Fruit fly (Drosophila melanogaster) ovary, adult (tissue): ENCODE data around the gene CG42246.

ENCODE experiments used
- CG17801 ChIP-seq: fragments of 200-800 bp; optimal IDR thresholded peaks from 2 replicates; lab custom pipeline; 2019; ENCODE audit warnings: missing biosample characterization, mild to moderate bottlenecking, missing genetic modification characterization, moderate library complexity; ENCODE audit not compliant: partially characterized antibody

The CG42246 gene

dm6 chrX:7411806-7412205 is at the start of gene CG42246:
CG42246 (minus strand) TSS chrX:7411906.
- no peak for TF ChIP-seq CG17801 (GFP tag; lab: Kevin White, UChicago)

- no peak for TF ChIP-seq CG17801 (GFP tag; lab: Kevin White, UChicago)
These were observed 41.5 kb upstream of the CG42246 start, which contains the start of gene CG43198 for dm6 chrX:7453236-7453635. CG43198 (minus strand) TSS chrX:7453336.

dm6 chrX:7451909-7452308 is 40.2 kb upstream of the CG42246 start, which contains the start of gene CG11368:
CG11368 (plus strand) TSS chrX:7452209.
- TF ChIP-seq CG17801 (GFP tag; lab: Kevin White, UChicago): no peak

dm6 chrX:7445023-7445422 is 33.3 kb upstream of the CG42246 start:
- TF ChIP-seq CG17801 (GFP tag; lab: Kevin White, UChicago): no peak

DNA sequence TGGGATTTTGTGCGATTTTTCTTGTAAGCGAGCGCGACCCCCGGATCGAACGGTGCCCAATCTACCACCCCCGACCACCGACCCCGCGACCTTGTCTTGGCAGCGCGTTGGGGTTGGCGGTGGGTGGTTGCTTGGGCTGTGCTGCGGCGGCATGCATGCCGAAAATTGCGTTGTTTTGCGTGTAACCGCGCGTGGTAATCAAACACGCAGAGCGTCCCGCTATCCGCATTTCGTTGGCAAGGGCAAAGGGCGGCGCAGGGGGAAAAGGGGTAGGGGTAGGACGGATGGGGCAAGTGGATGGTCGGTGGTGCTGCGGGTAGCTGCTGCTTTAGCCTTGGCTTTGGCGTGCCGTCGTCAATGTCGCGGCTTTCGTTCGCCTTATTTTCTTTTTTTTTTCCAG is 20.7 kb upstream of the CG42246 start:
- TF ChIP-seq CG17801 (GFP tag; lab: Kevin White, UChicago): no peak

DNA sequence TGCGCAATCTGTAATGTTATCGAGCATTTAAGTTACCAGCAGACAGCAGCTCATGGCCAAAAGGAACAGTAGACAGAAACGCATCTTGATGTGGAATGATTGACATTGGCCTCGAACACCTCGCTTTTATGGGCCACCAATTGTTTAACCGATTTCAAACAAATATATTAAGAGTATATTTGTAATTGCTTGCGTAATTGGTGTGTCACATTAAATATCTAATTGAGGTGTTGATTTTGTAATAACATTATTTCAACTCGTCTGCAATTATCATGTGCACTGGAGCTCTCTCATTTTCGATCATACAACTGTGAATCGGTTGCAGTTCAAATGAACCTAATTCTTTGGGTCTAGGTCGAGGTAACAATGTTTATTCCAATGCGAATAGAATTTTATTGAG is 13.9 kb upstream of the CG42246 start, which contains the start of gene CG32726:
Gene CG32726 (minus strand): TSS at position 101 of the 400 bp plus-strand sequence.
- no peak for TF ChIP-seq CG17801 (GFP tag; lab: Kevin White, UChicago)

DNA sequence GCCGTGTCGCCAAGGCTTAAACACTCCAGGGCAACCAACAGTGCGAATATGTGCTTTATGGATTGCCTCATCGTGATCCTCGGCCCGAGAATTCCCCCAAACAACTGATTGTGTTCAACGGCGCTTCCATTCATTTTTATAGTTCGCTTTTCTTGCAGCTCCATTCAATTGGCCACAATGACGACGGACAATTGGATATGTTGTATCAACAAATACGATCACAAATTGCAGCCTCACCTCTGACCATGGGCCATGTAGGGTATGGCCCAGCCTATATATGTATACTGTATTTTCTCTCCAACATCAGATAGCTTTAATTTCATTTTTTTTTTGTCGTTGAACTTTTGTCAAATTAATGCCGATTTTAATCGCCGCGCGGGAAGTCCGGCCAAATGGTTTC is 13.0 kb upstream of the CG42246 start, which contains the start of gene CG15036:
Gene CG15036 (minus strand): TSS at position 101 of the 400 bp plus-strand sequence.
- no peak for TF ChIP-seq CG17801 (GFP tag; lab: Kevin White, UChicago)

DNA sequence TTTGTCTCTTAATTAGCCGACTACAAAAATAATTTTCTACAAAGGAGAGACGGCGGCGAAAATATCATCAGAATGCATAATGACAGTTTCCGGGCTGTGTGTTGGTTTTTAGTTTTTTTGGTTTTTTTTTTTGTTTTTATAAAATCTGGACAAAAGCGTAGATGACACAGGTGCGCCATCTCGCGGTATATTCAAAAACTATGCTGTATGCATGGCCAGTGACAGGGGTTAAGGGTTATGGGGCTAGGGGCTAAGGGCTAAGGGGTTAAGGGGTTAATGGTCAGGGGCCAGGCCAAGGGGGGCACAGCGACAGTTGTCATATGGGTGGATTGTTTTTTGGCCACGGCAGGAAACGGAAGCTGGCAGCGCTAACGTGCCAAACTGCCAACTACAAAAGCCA is 10.9 kb upstream of the CG42246 start:
- TF ChIP-seq CG17801 (GFP tag; lab: Kevin White, UChicago): no peak

dm6 chrX:7418294-7418693 is 6.6 kb upstream of the CG42246 start, which contains the start of gene rumpel:
rumpel (plus strand) TSS chrX:7418594.
- TF ChIP-seq CG17801 (GFP tag; lab: Kevin White, UChicago): no peak

DNA sequence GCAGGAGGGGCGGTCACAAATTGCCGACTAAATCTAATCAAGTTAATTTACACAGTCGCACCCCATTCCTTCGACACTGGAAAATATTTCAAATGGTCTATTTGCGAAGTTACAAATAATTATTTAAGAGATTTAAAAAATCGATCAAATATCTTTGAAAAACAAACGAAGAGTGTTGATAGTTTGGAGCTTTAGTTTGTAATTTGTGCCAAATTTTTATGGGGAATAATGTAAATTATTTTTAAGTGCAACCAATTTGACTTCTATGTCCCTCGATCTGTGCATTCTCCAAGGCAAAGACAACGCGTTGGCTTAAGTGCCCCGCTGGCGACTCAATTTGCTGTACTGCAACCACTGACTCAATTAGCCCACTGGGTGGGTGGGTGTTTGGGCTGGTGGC is 6.2 kb upstream of the CG42246 start:
- TF ChIP-seq CG17801 (GFP tag; lab: Kevin White, UChicago): no peak

- TF ChIP-seq CG17801 (GFP tag; lab: Kevin White, UChicago): no peak
These were observed 5.2 kb upstream of the CG42246 start, which contains the start of gene CG34337 for dm6 chrX:7416953-7417352. CG34337 (plus strand) TSS chrX:7417253.

dm6 chrX:7415027-7415426 is 3.3 kb upstream of the CG42246 start:
- no peak for TF ChIP-seq CG17801 (GFP tag; lab: Kevin White, UChicago)

DNA sequence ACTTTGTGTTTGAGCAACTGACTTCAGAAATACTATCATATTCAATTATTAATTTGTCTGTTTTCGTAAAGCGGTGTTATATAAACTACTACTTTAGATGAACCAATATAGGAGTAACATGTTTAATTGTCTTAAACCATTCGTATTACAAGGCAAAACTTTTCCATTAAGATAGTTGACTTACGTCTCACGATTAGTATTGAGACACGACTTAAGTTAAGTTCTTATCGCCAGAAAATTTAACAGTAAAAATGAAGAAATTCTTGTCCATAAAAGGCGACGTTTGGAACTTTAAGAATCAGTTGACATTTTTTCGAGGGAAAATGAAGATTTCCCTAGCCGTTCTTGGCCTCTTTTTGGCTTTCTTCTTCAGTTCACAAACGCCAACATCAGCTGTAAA is 1.9 kb upstream of the CG42246 start, which contains the start of gene CG42705:
Gene CG42705 (plus strand): TSS at position 301 of the 400 bp plus-strand sequence.
- no peak for TF ChIP-seq CG17801 (GFP tag; lab: Kevin White, UChicago)

DNA sequence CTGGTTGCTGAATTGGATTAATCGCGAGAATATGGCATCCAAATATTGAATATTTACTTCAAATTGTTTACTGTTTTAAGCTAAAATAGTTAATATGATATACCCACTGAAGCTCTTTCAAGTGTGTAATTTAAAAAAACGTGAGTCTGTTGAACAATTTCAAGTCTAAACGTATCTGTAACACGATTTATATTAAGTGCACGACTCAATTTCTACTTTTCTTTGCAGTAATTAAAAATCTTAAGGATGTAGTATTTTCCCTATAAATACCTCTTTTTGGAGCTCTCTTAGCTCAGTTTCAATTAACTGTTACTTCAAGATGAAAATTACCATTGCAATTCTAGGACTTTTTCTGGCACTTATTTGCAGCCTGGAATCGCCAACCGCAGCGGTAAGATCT is 662 bp upstream of the CG42246 start, which contains the start of gene CG42704:
Gene CG42704 (plus strand): TSS at position 301 of the 400 bp plus-strand sequence.
- no peak for TF ChIP-seq CG17801 (GFP tag; lab: Kevin White, UChicago)

DNA sequence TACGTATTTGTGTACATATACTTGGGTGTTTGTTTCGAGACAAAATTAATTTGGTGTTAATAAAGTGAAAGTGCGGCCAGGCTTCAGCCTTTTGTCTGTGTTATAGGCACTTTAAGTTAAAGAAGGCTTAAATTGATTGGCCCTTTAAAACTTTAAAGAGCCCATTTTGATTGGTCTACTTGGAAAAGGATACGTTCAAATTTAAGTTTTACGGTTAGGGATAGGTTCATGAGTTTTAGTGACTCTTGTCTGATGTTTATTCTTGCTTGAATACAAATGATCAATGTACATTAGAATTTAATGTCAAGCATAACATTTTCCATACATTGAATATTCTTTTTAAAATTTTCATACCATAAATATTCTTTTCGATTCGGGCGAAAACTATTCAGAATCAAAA is 4.8 kb downstream of the CG42246 start, which contains the start of gene CG32727:
Gene CG32727 (plus strand): TSS at position 301 of the 400 bp plus-strand sequence.
- no peak for TF ChIP-seq CG17801 (GFP tag; lab: Kevin White, UChicago)

- TF ChIP-seq CG17801 (GFP tag; lab: Kevin White, UChicago): no peak
These were observed 6.0 kb downstream of the CG42246 start, which contains the start of gene CG1677 for dm6 chrX:7405697-7406096. CG1677 (minus strand) TSS chrX:7405797.
